Worm (Caenorhabditis elegans) whole organism, L1 larva: Measurements from ENCODE around the gene F58E6.8.

Experiments used
- F16B12.6 ChIP-seq: fragments of 150-350 bp; optimal IDR thresholded peaks from 2 replicates; lab custom pipeline; 2014; ENCODE audit warnings: missing biosample characterization, missing genetic modification characterization
- Y116A8C.19 ChIP-seq: sonication (generic microtip); optimal IDR thresholded peaks from 2 replicates; lab custom pipeline; 2016; ENCODE audit warnings: missing compliant biosample characterization, missing genetic modification characterization, borderline replicate concordance
- aha-1 ChIP-seq: fragments of 150-350 bp; optimal IDR thresholded peaks from 2 replicates; lab custom pipeline; 2014; ENCODE audit warnings: missing biosample characterization, missing genetic modification characterization
- alr-1 ChIP-seq: fragments of 200-800 bp; sonication (Bioruptor generic); optimal IDR thresholded peaks from 2 replicates; lab custom pipeline; 2018; ENCODE audit warnings: borderline replicate concordance, mild to moderate bottlenecking, missing genetic modification characterization, missing compliant biosample characterization
- blmp-1 ChIP-seq: fragments of 150-350 bp; optimal IDR thresholded peaks from 2 replicates; lab custom pipeline; 2014; ENCODE audit warnings: missing biosample characterization, missing genetic modification characterization
- ceh-8 ChIP-seq: fragments of 200-800 bp; sonication (Bioruptor generic); optimal IDR thresholded peaks from 2 replicates; lab custom pipeline; 2018; ENCODE audit warnings: mild to moderate bottlenecking, missing genetic modification characterization, moderate library complexity, missing compliant biosample characterization
- ceh-82 ChIP-seq, 3 experiments: fragments of 150-350 bp in 1 of 3; sonication (generic microtip) in 2 of 3; optimal IDR thresholded peaks; 2 replicates each; lab custom pipeline; 2014 to 2017; ENCODE audit warnings: missing biosample characterization in 3 of 3, missing genetic modification characterization in 3 of 3
- efl-1 ChIP-seq, 4 experiments: fragments of 150-350 bp; optimal IDR thresholded peaks in 3 of 4; peaks in 1 of 4; 1 replicate in 1 of 4; 2 replicates in 3 of 4; lab custom pipeline; 2014; ENCODE audit warnings: missing biosample characterization in 2 of 4, missing genetic modification characterization in 2 of 4, missing genetic modification reagents in 2 of 4
- egl-13 ChIP-seq: sonication (generic microtip); optimal IDR thresholded peaks from 2 replicates; lab custom pipeline; 2016; ENCODE audit warnings: missing genotype, missing genetic modification reagents, missing genetic modification characterization, missing compliant biosample characterization
- elt-3 ChIP-seq, 6 experiments: fragments of 150-350 bp in 1 of 6; sonication (generic microtip); optimal IDR thresholded peaks; 2 replicates each; lab custom pipeline; 2017 to 2018; ENCODE audit warnings: missing biosample characterization in 6 of 6, missing genetic modification characterization in 6 of 6, inconsistent platforms in 1 of 6
- fkh-10 ChIP-seq: sonication (generic microtip); optimal IDR thresholded peaks from 2 replicates; lab custom pipeline; 2017; ENCODE audit warnings: missing biosample characterization, missing genetic modification reagents, missing genetic modification characterization
- fos-1 ChIP-seq: fragments of 150-350 bp; optimal IDR thresholded peaks from 2 replicates; lab custom pipeline; 2014; ENCODE audit warnings: missing biosample characterization, missing genetic modification characterization
- grh-1 ChIP-seq: fragments of 200-800 bp; sonication (Bioruptor generic); IDR thresholded peaks from 2 replicates; pipeline ENCODE4 v1.3.6; 2022; ENCODE audit warnings: missing genetic modification reagents, missing genetic modification characterization, missing compliant biosample characterization
- hlh-4 ChIP-seq: sonication (generic microtip); optimal IDR thresholded peaks from 2 replicates; lab custom pipeline; 2016; ENCODE audit warnings: mild to moderate bottlenecking, missing genetic modification characterization, missing compliant biosample characterization
- hpl-2 ChIP-seq: fragments of 150-350 bp; optimal IDR thresholded peaks from 2 replicates; lab custom pipeline; 2014; ENCODE audit warnings: missing biosample characterization, missing genetic modification reagents, missing genetic modification characterization
- lir-3 ChIP-seq: sonication (generic microtip); optimal IDR thresholded peaks from 2 replicates; lab custom pipeline; 2016; ENCODE audit warnings: mild to moderate bottlenecking, missing genetic modification characterization, moderate library complexity, missing compliant biosample characterization; ENCODE audit not compliant: poor library complexity
- lsy-2 ChIP-seq, 2 experiments: fragments of 150-350 bp; optimal IDR thresholded peaks; 2 replicates each; lab custom pipeline; 2014; ENCODE audit warnings: missing biosample characterization in 2 of 2, missing genetic modification characterization in 2 of 2
- mab-9 ChIP-seq: fragments of 200-800 bp; sonication (Bioruptor generic); IDR thresholded peaks from 2 replicates; pipeline ENCODE4 v1.3.6; 2022; ENCODE audit warnings: missing genetic modification reagents, missing genetic modification characterization, missing compliant biosample characterization
- mef-2 ChIP-seq: fragments of 150-350 bp; optimal IDR thresholded peaks from 2 replicates; lab custom pipeline; 2014; ENCODE audit warnings: missing biosample characterization, missing genetic modification characterization
- mep-1 ChIP-seq: fragments of 150-350 bp; optimal IDR thresholded peaks from 2 replicates; lab custom pipeline; 2014; ENCODE audit warnings: missing biosample characterization, missing genetic modification characterization
- nhr-11 ChIP-seq: fragments of 150-350 bp; optimal IDR thresholded peaks from 2 replicates; lab custom pipeline; 2014; ENCODE audit warnings: missing biosample characterization, missing genetic modification characterization
- nhr-19 ChIP-seq: fragments of 200-800 bp; sonication (Bioruptor generic); conservative IDR thresholded peaks from 2 replicates; pipeline ENCODE4 v1.3.6; 2022; ENCODE audit warnings: missing genetic modification characterization, missing compliant biosample characterization
- nhr-237 ChIP-seq: fragments of 150-350 bp; optimal IDR thresholded peaks from 2 replicates; lab custom pipeline; 2014; ENCODE audit warnings: missing biosample characterization, missing genetic modification characterization
- nhr-76 ChIP-seq: sonication (generic microtip); optimal IDR thresholded peaks from 2 replicates; lab custom pipeline; 2017; ENCODE audit warnings: missing biosample characterization, missing genetic modification characterization
- nhr-84 ChIP-seq: sonication (generic microtip); optimal IDR thresholded peaks from 2 replicates; lab custom pipeline; 2017; ENCODE audit warnings: missing biosample characterization, missing genetic modification characterization
- nhr-90 ChIP-seq: sonication (generic microtip); optimal IDR thresholded peaks from 2 replicates; lab custom pipeline; 2016; ENCODE audit warnings: mild to moderate bottlenecking, missing genetic modification characterization, missing compliant biosample characterization; ENCODE audit not compliant: poor library complexity
- pax-3 ChIP-seq: fragments of 200-800 bp; sonication (Bioruptor generic); optimal IDR thresholded peaks from 2 replicates; lab custom pipeline; 2018; ENCODE audit warnings: mild to moderate bottlenecking, missing genetic modification characterization, moderate library complexity, missing compliant biosample characterization
- pqm-1 ChIP-seq: sonication (generic microtip); optimal IDR thresholded peaks from 3 replicates; lab custom pipeline; 2017; ENCODE audit warnings: missing biosample characterization, missing genetic modification characterization
- sptf-1 ChIP-seq: fragments of 150-350 bp; optimal IDR thresholded peaks from 2 replicates; lab custom pipeline; 2014; ENCODE audit warnings: missing biosample characterization, missing genetic modification characterization
- swsn-7 ChIP-seq: sonication (generic microtip); optimal IDR thresholded peaks from 2 replicates; lab custom pipeline; 2016; ENCODE audit warnings: missing genetic modification characterization, missing compliant biosample characterization
- unc-130 ChIP-seq: fragments of 150-350 bp; optimal IDR thresholded peaks from 2 replicates; lab custom pipeline; 2017; ENCODE audit warnings: missing biosample characterization, missing genetic modification characterization, inconsistent platforms
- unc-98 ChIP-seq: fragments of 200-800 bp; sonication (Bioruptor generic); IDR thresholded peaks from 2 replicates; pipeline ENCODE4 v1.3.6; 2022; ENCODE audit warnings: missing genetic modification characterization, missing compliant biosample characterization
- xbp-1 ChIP-seq: sonication (generic microtip); optimal IDR thresholded peaks from 2 replicates; lab custom pipeline; 2016; ENCODE audit warnings: missing genetic modification characterization, missing compliant biosample characterization
- ztf-11 ChIP-seq, 2 experiments: sonication (generic microtip); optimal IDR thresholded peaks; 2 replicates each; lab custom pipeline; 2016 to 2017; ENCODE audit warnings: missing genetic modification characterization in 2 of 2, missing biosample characterization in 1 of 2, missing compliant biosample characterization in 1 of 2
- ztf-4 ChIP-seq: fragments of 150-350 bp; optimal IDR thresholded peaks from 2 replicates; lab custom pipeline; 2014; ENCODE audit warnings: missing biosample characterization, missing genetic modification characterization

F58E6.8 gene

ce11 chrV:9755725-9756124, at the start of gene F58E6.8:
Gene F58E6.8 (minus strand): TSS chrV:9755825.
- TF ChIP-seq ztf-11 (tag; optimal IDR thresholded peaks at IDR 0.05; lab: Kevin White, UChicago): no peak
- TF ChIP-seq ceh-8: no peak
- no peak for TF ChIP-seq pax-3 (tag; lab: Kevin White, UChicago)
- TF ChIP-seq ztf-4 (tag; lab: Kevin White, UChicago): no peak
- no peak for TF ChIP-seq elt-3 (tag; optimal IDR thresholded peaks at IDR 0.05; lab: Kevin White, UChicago)
- TF ChIP-seq alr-1 (tag; lab: Kevin White, UChicago): no peak
- TF ChIP-seq nhr-76 (tag; lab: Kevin White, UChicago): no peak
- no peak for TF ChIP-seq lsy-2 (tag; optimal IDR thresholded peaks at IDR 0.05; lab: Kevin White, UChicago)
- TF ChIP-seq grh-1 (GFP tag; lab: Robert Waterston, UW): no peak
- no peak for TF ChIP-seq F16B12.6 (tag; lab: Kevin White, UChicago)
- no peak for TF ChIP-seq efl-1 (optimal IDR thresholded peaks at IDR 0.05; lab: Kevin White, UChicago)
- TF ChIP-seq efl-1 (GFP tag; optimal IDR thresholded peaks at IDR 0.05 in 1 of 2; lab: Kevin White, UChicago): no peak
- TF ChIP-seq mep-1 (tag; lab: Kevin White, UChicago): no peak
- no peak for TF ChIP-seq nhr-90
- TF ChIP-seq swsn-7: no peak
- no peak for TF ChIP-seq lir-3 (tag; lab: Kevin White, UChicago)
- TF ChIP-seq unc-130 (tag; lab: Kevin White, UChicago): no peak
- no peak for TF ChIP-seq nhr-237
- TF ChIP-seq nhr-11 (tag; lab: Kevin White, UChicago): no peak
- TF ChIP-seq nhr-19 (GFP tag; lab: Robert Waterston, UW): no peak

ce11 chrV:9805161-9805560, 49.5 kb upstream of the F58E6.8 start, which contains the start of gene sru-37:
Gene sru-37 (plus strand): TSS chrV:9805461.
- no peak for TF ChIP-seq xbp-1 (tag; lab: Kevin White, UChicago)
- TF ChIP-seq Y116A8C.19 (tag; lab: Kevin White, UChicago): no peak
- no peak for TF ChIP-seq fos-1 (tag; lab: Kevin White, UChicago)

- TF ChIP-seq Y116A8C.19 (tag; lab: Kevin White, UChicago): no peak
- TF ChIP-seq aha-1 (tag; lab: Kevin White, UChicago): no peak
- TF ChIP-seq nhr-19 (GFP tag; lab: Robert Waterston, UW): no peak
- TF ChIP-seq efl-1 (optimal IDR thresholded peaks at IDR 0.05; lab: Kevin White, UChicago): no peak
- peak in 1 of 2 experiments; percentile 72 for TF ChIP-seq efl-1 (GFP tag; optimal IDR thresholded peaks at IDR 0.05 in 1 of 2; lab: Kevin White, UChicago)
Measured at ce11 chrV:9803176-9803575, 47.6 kb upstream of the F58E6.8 start, which contains the start of gene sru-39. Gene sru-39 (plus strand): TSS chrV:9803476.

DNA sequence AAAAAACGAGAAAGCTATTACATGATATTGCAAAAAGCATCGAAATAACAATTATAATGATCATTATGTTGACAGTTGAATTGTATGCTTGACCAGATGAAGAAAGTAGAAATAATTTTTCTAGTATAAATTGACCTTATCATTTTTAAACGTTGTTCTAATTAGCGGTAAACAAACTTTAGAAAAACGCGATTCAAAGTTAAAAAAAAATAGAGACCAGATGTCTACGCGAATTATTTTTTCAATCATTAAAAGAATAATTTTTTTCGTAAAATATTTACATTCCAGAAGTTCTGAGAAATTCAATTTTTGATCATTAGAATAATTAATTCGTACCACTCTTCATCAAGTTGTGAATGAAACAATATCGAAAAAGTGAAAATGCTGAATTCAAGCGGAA, 46.3 kb upstream of the F58E6.8 start, which contains the start of gene F46B6.10:
F46B6.10 (minus strand) TSS at position 101 of the 400 bp plus-strand sequence.
- TF ChIP-seq alr-1 (tag; lab: Kevin White, UChicago) (no peak), hpl-2 (GFP tag; lab: Kevin White, UChicago) (no peak), hlh-4 (tag; lab: Kevin White, UChicago) (no peak), ztf-11 (tag; optimal IDR thresholded peaks at IDR 0.05; lab: Kevin White, UChicago) (no peak), pqm-1 (tag; lab: Kevin White, UChicago) (no peak), ceh-82 (tag; optimal IDR thresholded peaks at IDR 0.05; lab: Kevin White, UChicago) (no peak), unc-98 (GFP tag; lab: Robert Waterston, UW) (no peak), nhr-84 (no peak), nhr-19 (GFP tag; lab: Robert Waterston, UW) (no peak), grh-1 (GFP tag; lab: Robert Waterston, UW) (no peak)
- TF ChIP-seq, all 84 proteins: peak for 0

DNA sequence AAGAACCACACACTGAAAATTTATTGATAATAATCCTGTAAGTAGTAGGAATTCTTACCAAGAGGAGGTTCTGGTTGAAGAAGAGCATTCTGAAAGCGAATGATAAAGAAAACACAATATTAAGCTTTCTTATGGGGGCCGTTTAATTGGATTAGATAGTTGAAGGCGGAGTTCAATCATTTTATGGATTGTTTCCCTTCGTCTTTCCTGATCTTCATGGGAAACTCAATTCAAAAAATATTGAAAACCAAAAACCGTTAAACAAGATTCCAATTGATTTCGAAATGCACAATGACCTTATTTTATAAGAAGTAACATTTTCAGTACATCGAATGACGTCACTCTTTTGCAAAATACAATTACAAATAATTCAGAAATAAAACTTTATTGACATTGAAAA, 43.5 kb upstream of the F58E6.8 start, which contains the start of gene F46B6.13:
F46B6.13 (minus strand) TSS at position 101 of the 400 bp plus-strand sequence.
- TF ChIP-seq blmp-1 (tag; lab: Kevin White, UChicago) (no peak), nhr-11 (tag; lab: Kevin White, UChicago) (no peak), mef-2 (tag; lab: Kevin White, UChicago) (no peak), fkh-10 (GFP tag; lab: Kevin White, UChicago) (no peak), nhr-90 (no peak), egl-13 (tag; lab: Kevin White, UChicago) (no peak), mab-9 (no peak), hlh-4 (tag; lab: Kevin White, UChicago) (no peak), nhr-76 (tag; lab: Kevin White, UChicago) (no peak), sptf-1 (tag; lab: Kevin White, UChicago) (no peak)
